Fruit fly (Drosophila melanogaster) whole organism, prepupa: ENCODE data around the gene GC2.

Source experiments
- CG10631 ChIP-seq: fragments of 200-800 bp; sonication (Bioruptor generic); optimal IDR thresholded peaks from 2 replicates; lab custom pipeline; 2016; ENCODE audit warnings: missing biosample characterization, missing genetic modification characterization
- CG10669 ChIP-seq: fragments of 200-800 bp; sonication (Bioruptor generic); optimal IDR thresholded peaks from 3 replicates; lab custom pipeline; 2018; ENCODE audit warnings: missing biosample characterization, mild to moderate bottlenecking, missing genetic modification characterization, moderate library complexity
- CG11902 ChIP-seq: fragments of 200-800 bp; sonication (Bioruptor generic); optimal IDR thresholded peaks from 3 replicates; lab custom pipeline; 2016; ENCODE audit warnings: missing biosample characterization, missing genetic modification characterization
- CG15336 ChIP-seq: fragments of 200-800 bp; sonication (Bioruptor generic); IDR thresholded peaks from 2 replicates; pipeline ENCODE4 v1.3.6; 2022; ENCODE audit warnings: missing biosample characterization, missing genetic modification characterization
- CG1621 ChIP-seq: fragments of 200-800 bp; sonication (Bioruptor generic); optimal IDR thresholded peaks from 3 replicates; lab custom pipeline; 2018; ENCODE audit warnings: missing biosample characterization, mild to moderate bottlenecking, missing genetic modification characterization
- CG16779 ChIP-seq: fragments of 200-800 bp; sonication (Bioruptor generic); optimal IDR thresholded peaks from 3 replicates; lab custom pipeline; 2017; ENCODE audit warnings: missing biosample characterization, mild to moderate bottlenecking, missing genetic modification characterization
- CG32006 ChIP-seq: fragments of 200-800 bp; sonication (Bioruptor generic); optimal IDR thresholded peaks from 3 replicates; lab custom pipeline; 2017; ENCODE audit warnings: missing biosample characterization, mild to moderate bottlenecking, missing genetic modification characterization
- CG34406 ChIP-seq: fragments of 200-800 bp; sonication (Bioruptor generic); optimal IDR thresholded peaks from 3 replicates; lab custom pipeline; 2016; ENCODE audit warnings: missing biosample characterization, missing genetic modification characterization
- CG3919 ChIP-seq: fragments of 200-800 bp; sonication (Bioruptor generic); optimal IDR thresholded peaks from 3 replicates; lab custom pipeline; 2016; ENCODE audit warnings: missing biosample characterization, missing genetic modification characterization
- CG4318 ChIP-seq: fragments of 200-800 bp; sonication (Bioruptor generic); optimal IDR thresholded peaks from 3 replicates; lab custom pipeline; 2017; ENCODE audit warnings: missing biosample characterization, mild to moderate bottlenecking, missing genetic modification characterization
- CG6163 ChIP-seq: fragments of 200-800 bp; sonication (Bioruptor generic); IDR thresholded peaks from 3 replicates; pipeline ENCODE4 v1.3.6; 2022; ENCODE audit warnings: missing biosample characterization, missing genetic modification characterization
- CG6276 ChIP-seq: fragments of 200-800 bp; sonication (Bioruptor generic); optimal IDR thresholded peaks from 2 replicates; lab custom pipeline; 2017; ENCODE audit warnings: missing biosample characterization, mild to moderate bottlenecking, missing genetic modification characterization
- CG6792 ChIP-seq: fragments of 200-800 bp; sonication (Bioruptor generic); optimal IDR thresholded peaks from 3 replicates; lab custom pipeline; 2016; ENCODE audit warnings: missing biosample characterization, missing genetic modification characterization
- CG6854 ChIP-seq: fragments of 200-800 bp; sonication (Bioruptor generic); optimal IDR thresholded peaks from 2 replicates; lab custom pipeline; 2017; ENCODE audit warnings: missing biosample characterization, mild to moderate bottlenecking, missing genetic modification characterization
- CG8319 ChIP-seq: fragments of 200-800 bp; sonication (Bioruptor generic); optimal IDR thresholded peaks from 3 replicates; lab custom pipeline; 2016; ENCODE audit warnings: missing biosample characterization, missing genetic modification characterization
- CG9139 ChIP-seq: fragments of 200-800 bp; sonication (Bioruptor generic); optimal IDR thresholded peaks from 3 replicates; lab custom pipeline; 2017; ENCODE audit warnings: missing biosample characterization, mild to moderate bottlenecking, missing genetic modification characterization
- Eip75B ChIP-seq: fragments of 200-800 bp; sonication (Bioruptor generic); optimal IDR thresholded peaks from 3 replicates; lab custom pipeline; 2016; ENCODE audit warnings: missing biosample characterization, missing genetic modification characterization
- Eip78C ChIP-seq: fragments of 200-800 bp; sonication (Bioruptor generic); peaks from one replicate; lab custom pipeline; 2016; ENCODE audit warnings: missing biosample characterization, missing genetic modification characterization
- Eip93F ChIP-seq: fragments of 200-800 bp; sonication (Bioruptor generic); optimal IDR thresholded peaks from 2 replicates; lab custom pipeline; 2016; ENCODE audit warnings: missing biosample characterization, mild to moderate bottlenecking, missing genetic modification characterization
- Ets21C ChIP-seq: fragments of 200-800 bp; sonication (Bioruptor generic); optimal IDR thresholded peaks from 3 replicates; lab custom pipeline; 2016; ENCODE audit warnings: missing biosample characterization, missing genetic modification characterization
- Ets96B ChIP-seq: fragments of 200-800 bp; optimal IDR thresholded peaks from 2 replicates; lab custom pipeline; 2019; ENCODE audit warnings: missing biosample characterization, mild to moderate bottlenecking, missing genetic modification characterization, moderate library complexity
- Hr38 ChIP-seq: sonication (Bioruptor generic); optimal IDR thresholded peaks from 2 replicates; lab custom pipeline; 2016; ENCODE audit warnings: missing biosample characterization, missing genetic modification characterization
- Hr39 ChIP-seq: fragments of 200-800 bp; sonication (Bioruptor generic); optimal IDR thresholded peaks from 2 replicates; lab custom pipeline; 2016; ENCODE audit warnings: missing biosample characterization, missing genetic modification characterization
- Hr4 ChIP-seq: fragments of 200-800 bp; sonication (Bioruptor generic); optimal IDR thresholded peaks from 3 replicates; lab custom pipeline; 2016; ENCODE audit warnings: missing biosample characterization, missing genetic modification characterization
- Met ChIP-seq: fragments of 200-800 bp; sonication (Bioruptor generic); optimal IDR thresholded peaks from 3 replicates; lab custom pipeline; 2016; ENCODE audit warnings: missing biosample characterization, missing genetic modification characterization
- OdsH ChIP-seq: fragments of 200-800 bp; sonication (Bioruptor generic); optimal IDR thresholded peaks from 3 replicates; lab custom pipeline; 2016; ENCODE audit warnings: missing biosample characterization, missing genetic modification characterization
- Smox ChIP-seq: fragments of 200-800 bp; sonication (Bioruptor generic); optimal IDR thresholded peaks from 3 replicates; lab custom pipeline; 2016; ENCODE audit warnings: missing biosample characterization, missing genetic modification characterization
- Sox102F ChIP-seq: fragments of 200-800 bp; sonication (Bioruptor generic); optimal IDR thresholded peaks from 2 replicates; lab custom pipeline; 2016; ENCODE audit warnings: missing biosample characterization, mild to moderate bottlenecking, missing genetic modification characterization
- Sox14 ChIP-seq: fragments of 200-800 bp; sonication (Bioruptor generic); optimal IDR thresholded peaks from 3 replicates; lab custom pipeline; 2016; ENCODE audit warnings: missing biosample characterization, missing genetic modification characterization
- Sox15 ChIP-seq: fragments of 200-800 bp; sonication (Bioruptor generic); optimal IDR thresholded peaks from 3 replicates; lab custom pipeline; 2016; ENCODE audit warnings: missing biosample characterization, missing genetic modification characterization
- achi ChIP-seq: fragments of 200-800 bp; sonication (Bioruptor generic); optimal IDR thresholded peaks from 3 replicates; lab custom pipeline; 2016; ENCODE audit warnings: missing biosample characterization, missing genetic modification characterization
- cyc ChIP-seq: fragments of 200-800 bp; sonication (Bioruptor generic); optimal IDR thresholded peaks from 3 replicates; lab custom pipeline; 2016; ENCODE audit warnings: missing biosample characterization, missing genetic modification characterization
- dac ChIP-seq: fragments of 200-800 bp; sonication (Bioruptor generic); optimal IDR thresholded peaks from 2 replicates; lab custom pipeline; 2017; ENCODE audit warnings: missing biosample characterization, mild to moderate bottlenecking, missing genetic modification characterization
- dsx ChIP-seq: fragments of 200-800 bp; optimal IDR thresholded peaks from 3 replicates; lab custom pipeline; 2019; ENCODE audit warnings: missing biosample characterization, mild to moderate bottlenecking, missing genetic modification characterization, moderate library complexity; ENCODE audit not compliant: poor library complexity, severe bottlenecking
- eg ChIP-seq: fragments of 200-800 bp; sonication (Bioruptor generic); IDR thresholded peaks from 3 replicates; pipeline ENCODE4 v1.3.6; 2022; ENCODE audit warnings: missing biosample characterization, missing genetic modification characterization
- fd59A ChIP-seq: fragments of 200-800 bp; sonication (Bioruptor generic); optimal IDR thresholded peaks from 2 replicates; lab custom pipeline; 2017; ENCODE audit warnings: missing biosample characterization, mild to moderate bottlenecking, missing genetic modification characterization, missing genetic modification reagents
- fd85E ChIP-seq: fragments of 200-800 bp; sonication (Bioruptor generic); optimal IDR thresholded peaks from 3 replicates; lab custom pipeline; 2016; ENCODE audit warnings: missing biosample characterization, missing genetic modification characterization
- lz ChIP-seq: fragments of 200-800 bp; sonication (Bioruptor generic); optimal IDR thresholded peaks from 3 replicates; lab custom pipeline; 2016; ENCODE audit warnings: missing biosample characterization, missing genetic modification characterization
- net ChIP-seq: fragments of 200-800 bp; sonication (Bioruptor generic); optimal IDR thresholded peaks from 3 replicates; lab custom pipeline; 2016; ENCODE audit warnings: missing biosample characterization, missing genetic modification characterization
- pdm3 ChIP-seq: fragments of 200-800 bp; sonication (Bioruptor generic); optimal IDR thresholded peaks from 3 replicates; lab custom pipeline; 2016; ENCODE audit warnings: missing biosample characterization, missing genetic modification characterization
- spab ChIP-seq: fragments of 200-800 bp; sonication (Bioruptor generic); optimal IDR thresholded peaks from 2 replicates; lab custom pipeline; 2017; ENCODE audit warnings: missing biosample characterization, mild to moderate bottlenecking, missing genetic modification characterization, missing genetic modification reagents
- ss ChIP-seq, 2 experiments: fragments of 200-800 bp; sonication (Bioruptor generic); optimal IDR thresholded peaks; 2 replicates in 1 of 2; 3 replicates in 1 of 2; lab custom pipeline; 2017 to 2018; ENCODE audit warnings: mild to moderate bottlenecking in 2 of 2, missing biosample characterization in 2 of 2, missing genetic modification characterization in 2 of 2, moderate library complexity in 1 of 2
- svp ChIP-seq: fragments of 200-800 bp; sonication (Bioruptor generic); peaks from one replicate; lab custom pipeline; 2016; ENCODE audit warnings: missing biosample characterization, missing genetic modification characterization
- topi ChIP-seq: fragments of 200-800 bp; sonication (Bioruptor generic); optimal IDR thresholded peaks from 3 replicates; lab custom pipeline; 2016; ENCODE audit warnings: missing biosample characterization, missing genetic modification characterization
- vri ChIP-seq: fragments of 200-800 bp; sonication (Bioruptor generic); optimal IDR thresholded peaks from 3 replicates; lab custom pipeline; 2016; ENCODE audit warnings: missing biosample characterization, mild to moderate bottlenecking, missing genetic modification characterization

GC2 gene

DNA sequence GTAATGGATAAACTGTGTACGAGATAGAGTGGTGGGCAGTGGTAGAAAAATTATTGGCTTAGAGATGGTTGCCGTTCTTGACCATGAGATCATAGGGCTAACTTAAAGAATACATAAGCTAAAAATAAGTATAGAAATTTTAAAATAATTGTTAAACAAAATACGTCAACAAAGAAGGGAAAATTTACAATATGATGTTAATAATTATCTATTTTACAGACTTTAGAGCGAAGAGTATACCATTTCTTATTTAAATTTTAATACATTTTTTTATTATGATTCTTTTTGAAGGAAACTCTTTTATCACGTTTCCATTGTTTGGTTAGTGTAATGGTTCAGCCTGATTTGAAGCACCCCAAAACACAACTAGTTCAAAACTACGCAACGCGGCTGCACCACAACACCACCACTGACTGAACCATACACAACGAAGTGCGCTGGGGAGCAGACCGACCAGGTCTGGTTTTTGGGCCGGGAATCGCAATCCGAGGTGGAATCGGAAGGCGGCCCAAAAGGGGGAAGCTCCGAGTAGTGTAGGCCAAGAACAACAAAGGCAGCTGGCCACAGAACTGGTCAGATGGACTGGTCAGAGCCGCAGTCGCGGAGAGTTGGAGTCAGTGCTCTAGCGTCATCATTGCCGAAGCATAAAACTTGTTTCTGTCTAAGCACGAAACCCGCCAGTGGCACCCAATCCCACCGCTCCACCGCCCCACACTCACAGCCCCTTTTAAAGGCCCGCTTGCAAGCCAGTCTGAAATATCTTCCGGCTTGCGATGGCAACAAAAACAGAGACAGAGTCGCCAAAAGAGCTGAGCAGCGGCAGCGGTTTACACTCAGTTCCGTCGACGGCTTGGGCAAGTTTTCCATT lies 25.8 kb upstream of the GC2 start (continued):
- no peak for TF ChIP-seq Sox15 (GFP tag; lab: Kevin White, UChicago)
- TF ChIP-seq dsx (GFP tag; lab: Kevin White, UChicago), result no peak
- TF ChIP-seq CG6792 (GFP tag; lab: Kevin White, UChicago), result no peak
- TF ChIP-seq fd59A (GFP tag; lab: Kevin White, UChicago), result no peak
- TF ChIP-seq CG6854 (GFP tag; lab: Kevin White, UChicago), result no peak
- TF ChIP-seq pdm3 (GFP tag; lab: Kevin White, UChicago), result peak; percentile 6
- peak; percentile 64 for TF ChIP-seq CG32006
- TF ChIP-seq Smox (GFP tag; lab: Kevin White, UChicago), result no peak
- TF ChIP-seq Met, result no peak
- TF ChIP-seq Hr38 (GFP tag; lab: Kevin White, UChicago), result no peak
- TF ChIP-seq CG15336, result no peak
- TF ChIP-seq CG6276, result peak; percentile 39
- TF ChIP-seq vri (GFP tag; lab: Kevin White, UChicago), result no peak
- peak; percentile 30 for TF ChIP-seq Hr4 (GFP tag; lab: Kevin White, UChicago)
- 0 out of 3 replicates have a peak, but pooled peaks have one; percentile 37 for TF ChIP-seq CG6163 (GFP tag; lab: Robert Waterston, UW)
- TF ChIP-seq Ets96B, result peak; percentile 14
- no peak for TF ChIP-seq CG9139 (GFP tag; lab: Kevin White, UChicago)
- TF ChIP-seq CG3919 (GFP tag; lab: Kevin White, UChicago), result no peak
- TF ChIP-seq CG34406, result no peak
- TF ChIP-seq CG16779, result no peak
- TF ChIP-seq Eip75B (GFP tag; lab: Kevin White, UChicago), result no peak
- peak; percentile 10 for TF ChIP-seq OdsH (GFP tag; lab: Kevin White, UChicago)
- no peak for TF ChIP-seq eg (GFP tag; lab: Robert Waterston, UW)
- TF ChIP-seq lz (GFP tag; lab: Kevin White, UChicago), result no peak
- no peak for TF ChIP-seq Sox102F (GFP tag; lab: Kevin White, UChicago)
- TF ChIP-seq ss (GFP tag; optimal IDR thresholded peaks at IDR 0.05; lab: Kevin White, UChicago), result peak in 1 of 2 experiments; percentile 25
- no peak for TF ChIP-seq fd85E (GFP tag; lab: Kevin White, UChicago)
- TF ChIP-seq CG8319 (GFP tag; lab: Kevin White, UChicago), result no peak
- no peak for TF ChIP-seq Ets21C
- TF ChIP-seq svp (GFP tag; lab: Kevin White, UChicago), result no peak

DNA sequence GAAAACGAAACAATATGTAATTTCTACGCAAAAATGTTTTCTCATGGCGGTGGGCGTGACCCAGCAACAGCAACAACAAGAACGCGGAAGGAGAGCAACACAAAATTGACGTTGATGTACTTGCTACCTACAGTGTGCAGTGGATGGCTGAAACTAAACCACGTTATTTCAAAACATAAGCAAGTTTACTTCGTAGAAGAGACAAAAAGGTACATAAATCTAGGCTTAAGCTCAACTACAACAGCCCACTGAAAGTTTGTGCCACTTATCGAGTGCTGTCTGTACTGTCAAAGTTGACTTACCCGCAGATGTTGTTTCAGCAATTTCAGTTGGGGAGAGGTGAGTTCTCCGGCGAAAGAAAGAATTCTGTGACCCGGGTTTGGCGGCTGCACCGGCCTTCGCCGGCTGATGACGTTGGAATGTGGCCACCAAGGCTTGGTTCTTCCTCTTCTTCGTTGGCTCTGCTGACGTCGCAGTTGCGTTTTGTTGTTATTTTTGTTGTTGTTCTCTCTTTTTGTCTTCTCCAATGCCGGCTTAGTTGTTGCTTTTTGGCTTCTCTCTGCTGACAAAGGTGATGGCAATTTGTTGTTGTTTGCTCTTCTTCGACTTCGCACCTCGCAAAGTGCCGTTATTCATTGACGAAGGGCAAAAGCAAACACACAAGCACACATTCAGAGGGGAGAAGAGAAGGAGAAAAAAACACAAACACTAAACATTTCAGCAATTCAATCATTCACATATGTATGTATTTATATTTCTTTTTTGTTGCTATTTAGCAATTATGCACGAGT lies 24.2 kb upstream of the GC2 start:
- peak; percentile 65 for TF ChIP-seq CG1621 (tag; lab: Kevin White, UChicago)
- TF ChIP-seq CG6854 (GFP tag; lab: Kevin White, UChicago), result no peak
- peak; percentile 55 for TF ChIP-seq net
- peak; percentile 74 for TF ChIP-seq eg (GFP tag; lab: Robert Waterston, UW)
- TF ChIP-seq spab (GFP tag; lab: Kevin White, UChicago), result peak; percentile 61
- peak; percentile 84 for TF ChIP-seq Met
- TF ChIP-seq Smox (GFP tag; lab: Kevin White, UChicago), result peak; percentile 75
- TF ChIP-seq CG6792 (GFP tag; lab: Kevin White, UChicago), result peak; percentile 69
- TF ChIP-seq CG11902 (GFP tag; lab: Kevin White, UChicago), result peak; percentile 50
- peak; percentile 30 for TF ChIP-seq CG4318 (GFP tag; lab: Kevin White, UChicago)
- peak; percentile 67 for TF ChIP-seq CG32006
- peak; percentile 30 for TF ChIP-seq Hr4 (GFP tag; lab: Kevin White, UChicago)
- peak; percentile 59 for TF ChIP-seq Ets96B
- peak; percentile 77 for TF ChIP-seq Sox14
- TF ChIP-seq vri (GFP tag; lab: Kevin White, UChicago), result peak; percentile 53
- TF ChIP-seq Eip78C (GFP tag; lab: Kevin White, UChicago), result peak; percentile 87
- TF ChIP-seq Eip93F (GFP tag; lab: Kevin White, UChicago), result peak; percentile 3
- peak; percentile 76 for TF ChIP-seq lz (GFP tag; lab: Kevin White, UChicago)
- peak; percentile 37 to 70 for TF ChIP-seq ss (GFP tag; optimal IDR thresholded peaks at IDR 0.05; lab: Kevin White, UChicago)
- peak; percentile 80 for TF ChIP-seq topi
- peak; percentile 62 for TF ChIP-seq CG10669 (GFP tag; lab: Kevin White, UChicago)
- peak; percentile 66 for TF ChIP-seq Eip75B (GFP tag; lab: Kevin White, UChicago)
- TF ChIP-seq CG6276, result peak; percentile 16
- peak; percentile 93 for TF ChIP-seq svp (GFP tag; lab: Kevin White, UChicago)
- TF ChIP-seq pdm3 (GFP tag; lab: Kevin White, UChicago), result peak; percentile 65
- peak; percentile 68 for TF ChIP-seq achi (GFP tag; lab: Kevin White, UChicago)
- TF ChIP-seq Hr39 (GFP tag; lab: Kevin White, UChicago), result peak; percentile 87
- peak; percentile 68 for TF ChIP-seq CG34406
- peak; percentile 84 for TF ChIP-seq cyc (GFP tag; lab: Kevin White, UChicago)
- no peak for TF ChIP-seq dac (GFP tag; lab: Kevin White, UChicago)
- TF ChIP-seq CG10631, result peak; percentile 59
